Fruit fly (Drosophila melanogaster) whole organism, embryonic: ENCODE results near the gene CG4000.

Experiments used
- Aef1 ChIP-seq: fragments of 200-800 bp; sonication (Bioruptor generic); IDR thresholded peaks from 3 replicates; pipeline ENCODE4 v1.3.6; 2022; ENCODE audit warnings: missing biosample characterization, missing genetic modification characterization
- Awh ChIP-seq: fragments of 200-800 bp; sonication (Bioruptor generic); IDR thresholded peaks from 2 replicates; pipeline ENCODE4, ENCODE4 v1.3.6; 2022; ENCODE audit warnings: missing biosample characterization, missing genetic modification characterization
- CG10274 ChIP-seq: fragments of 200-800 bp; sonication (Bioruptor generic); optimal IDR thresholded peaks from 3 replicates; lab custom pipeline; 2017; ENCODE audit warnings: missing biosample characterization, mild to moderate bottlenecking, missing genetic modification characterization
- CG10565 ChIP-seq: fragments of 200-800 bp; sonication (Bioruptor generic); optimal IDR thresholded peaks from 3 replicates; lab custom pipeline; 2016; ENCODE audit warnings: missing biosample characterization, mild to moderate bottlenecking, missing genetic modification characterization
- CG11247 ChIP-seq: fragments of 200-800 bp; sonication (Bioruptor generic); IDR thresholded peaks from 2 replicates; pipeline ENCODE4 v1.3.6; 2022; ENCODE audit warnings: missing biosample characterization, missing genetic modification characterization
- CG11723 ChIP-seq: fragments of 200-800 bp; sonication (Bioruptor generic); optimal IDR thresholded peaks from 2 replicates; lab custom pipeline; 2017; ENCODE audit warnings: missing biosample characterization, mild to moderate bottlenecking, missing genetic modification characterization
- CG12299 ChIP-seq: fragments of 200-800 bp; sonication (Bioruptor generic); optimal IDR thresholded peaks from 2 replicates; lab custom pipeline; 2018; ENCODE audit warnings: missing biosample characterization, mild to moderate bottlenecking, missing genetic modification characterization
- CG13296 ChIP-seq: fragments of 200-800 bp; sonication (Bioruptor generic); optimal IDR thresholded peaks from 3 replicates; lab custom pipeline; 2018; ENCODE audit warnings: missing biosample characterization, mild to moderate bottlenecking, missing genetic modification characterization
- CG14050 ChIP-seq: fragments of 200-800 bp; sonication (Bioruptor generic); IDR thresholded peaks from 3 replicates; pipeline ENCODE4 v1.3.6; 2022; ENCODE audit warnings: missing biosample characterization, missing genetic modification characterization
- CG15696 ChIP-seq: fragments of 200-800 bp; sonication (Bioruptor generic); optimal IDR thresholded peaks from 2 replicates; lab custom pipeline; 2019; ENCODE audit warnings: missing biosample characterization, mild to moderate bottlenecking, missing genetic modification characterization, moderate library complexity
- CG1603 ChIP-seq: fragments of 200-800 bp; sonication (Bioruptor generic); optimal IDR thresholded peaks from 2 replicates; lab custom pipeline; 2019; ENCODE audit warnings: missing biosample characterization, mild to moderate bottlenecking, missing genetic modification characterization, moderate library complexity
- CG17385 ChIP-seq: fragments of 200-800 bp; sonication (Bioruptor generic); optimal IDR thresholded peaks from 3 replicates; lab custom pipeline; 2018; ENCODE audit warnings: missing biosample characterization, mild to moderate bottlenecking, missing genetic modification characterization
- CG17568 ChIP-seq: fragments of 200-800 bp; sonication (Bioruptor generic); optimal IDR thresholded peaks from 2 replicates; lab custom pipeline; 2018; ENCODE audit warnings: missing biosample characterization, mild to moderate bottlenecking, missing genetic modification characterization, moderate library complexity
- CG2202 ChIP-seq: fragments of 200-800 bp; sonication (Bioruptor generic); optimal IDR thresholded peaks from 2 replicates; lab custom pipeline; 2018; ENCODE audit warnings: missing biosample characterization, mild to moderate bottlenecking, missing genetic modification characterization
- CG2889 ChIP-seq: fragments of 200-800 bp; sonication (Bioruptor generic); IDR thresholded peaks from 3 replicates; pipeline ENCODE4 v1.3.6; 2022; ENCODE audit warnings: missing biosample characterization, missing genetic modification characterization
- CG30403 ChIP-seq: fragments of 200-800 bp; sonication (Bioruptor generic); optimal IDR thresholded peaks from 3 replicates; lab custom pipeline; 2016; ENCODE audit warnings: missing biosample characterization, missing genetic modification characterization
- CG31224 ChIP-seq: fragments of 200-800 bp; sonication (Bioruptor generic); IDR thresholded peaks from 2 replicates; pipeline ENCODE4 v1.3.6; 2022; ENCODE audit warnings: missing biosample characterization, missing genetic modification characterization
- CG3281 ChIP-seq: fragments of 200-800 bp; sonication (Bioruptor generic); optimal IDR thresholded peaks from 3 replicates; lab custom pipeline; 2017; ENCODE audit warnings: missing biosample characterization, mild to moderate bottlenecking, missing genetic modification characterization
- CG33557 ChIP-seq: fragments of 200-800 bp; sonication (Bioruptor generic); optimal IDR thresholded peaks from 2 replicates; lab custom pipeline; 2019; ENCODE audit warnings: missing biosample characterization, mild to moderate bottlenecking, missing genetic modification characterization, moderate library complexity
- CG34376 ChIP-seq: fragments of 200-800 bp; sonication (Bioruptor generic); optimal IDR thresholded peaks from 2 replicates; lab custom pipeline; 2018; ENCODE audit warnings: missing biosample characterization, mild to moderate bottlenecking, missing genetic modification characterization
- CG43689 ChIP-seq: fragments of 200-800 bp; sonication (Bioruptor generic); IDR thresholded peaks from 2 replicates; pipeline ENCODE4 v1.3.6; 2022; ENCODE audit warnings: missing biosample characterization, missing genetic modification characterization
- CG5245 ChIP-seq: fragments of 200-800 bp; sonication (Bioruptor generic); optimal IDR thresholded peaks from 3 replicates; lab custom pipeline; 2016; ENCODE audit warnings: missing biosample characterization, missing genetic modification characterization
- CG6254 ChIP-seq: fragments of 200-800 bp; sonication (Bioruptor generic); optimal IDR thresholded peaks from 3 replicates; lab custom pipeline; 2017; ENCODE audit warnings: mild to moderate bottlenecking, missing biosample characterization, missing genetic modification reagents, missing genetic modification characterization
- CG8281 ChIP-seq: fragments of 200-800 bp; sonication (Bioruptor generic); optimal IDR thresholded peaks from 2 replicates; lab custom pipeline; 2018; ENCODE audit warnings: missing biosample characterization, mild to moderate bottlenecking, missing genetic modification characterization, moderate library complexity
- CHES-1-like ChIP-seq: fragments of 200-800 bp; sonication (Bioruptor generic); optimal IDR thresholded peaks from 2 replicates; lab custom pipeline; 2016; ENCODE audit warnings: missing biosample characterization, missing genetic modification characterization
- Dbx ChIP-seq: fragments of 200-800 bp; sonication (Bioruptor generic); IDR thresholded peaks from 3 replicates; pipeline ENCODE4 v1.3.6; 2022; ENCODE audit warnings: missing biosample characterization, missing genetic modification characterization
- Dfd ChIP-seq, 2 experiments: fragments of >200 bp; optimal IDR thresholded peaks; 2 replicates each; lab custom pipeline; 2017; ENCODE audit warnings: missing biosample characterization in 2 of 2, missing genetic modification characterization in 2 of 2
- ERR ChIP-seq: fragments of 200-800 bp; sonication (Bioruptor generic); optimal IDR thresholded peaks from 2 replicates; lab custom pipeline; 2016; ENCODE audit warnings: missing biosample characterization, missing genetic modification characterization
- GATAe ChIP-seq: fragments of 200-800 bp; sonication (Bioruptor generic); conservative IDR thresholded peaks from 2 replicates; pipeline ENCODE4 v1.3.6; 2022; ENCODE audit warnings: missing biosample characterization, missing genetic modification characterization
- Lim3 ChIP-seq: fragments of 200-800 bp; sonication (Bioruptor generic); IDR thresholded peaks from 2 replicates; pipeline ENCODE4 v1.3.6; 2022; ENCODE audit warnings: missing biosample characterization, missing genetic modification characterization
- Mad ChIP-seq: fragments of 200-800 bp; sonication (Bioruptor generic); optimal IDR thresholded peaks from 2 replicates; lab custom pipeline; 2016; ENCODE audit warnings: missing biosample characterization, missing genetic modification characterization
- Opbp ChIP-seq: fragments of 200-800 bp; sonication (Bioruptor generic); IDR thresholded peaks from 3 replicates; pipeline ENCODE4 v1.3.6; 2022; ENCODE audit warnings: missing biosample characterization, missing genetic modification characterization; ENCODE audit not compliant: partially characterized antibody
- PHDP ChIP-seq: fragments of 200-800 bp; sonication (Bioruptor generic); optimal IDR thresholded peaks from 3 replicates; lab custom pipeline; 2018; ENCODE audit warnings: missing biosample characterization, mild to moderate bottlenecking, missing genetic modification characterization, moderate library complexity
- Sry-β ChIP-seq: fragments of 200-800 bp; sonication (Bioruptor generic); optimal IDR thresholded peaks from 2 replicates; lab custom pipeline; 2018; ENCODE audit warnings: missing biosample characterization, mild to moderate bottlenecking, missing genetic modification characterization, moderate library complexity
- Taf1 ChIP-seq: fragments of 200-800 bp; sonication (Bioruptor generic); IDR thresholded peaks from 2 replicates; pipeline ENCODE4 v1.3.6; 2022; ENCODE audit warnings: missing biosample characterization, missing genetic modification characterization
- ac ChIP-seq: fragments of 200-800 bp; sonication (Bioruptor generic); optimal IDR thresholded peaks from 3 replicates; lab custom pipeline; 2017; ENCODE audit warnings: missing biosample characterization, mild to moderate bottlenecking, missing genetic modification characterization
- bab2 ChIP-seq: fragments of 200-800 bp; sonication (Bioruptor generic); optimal IDR thresholded peaks from 2 replicates; lab custom pipeline; 2016; ENCODE audit warnings: missing biosample characterization, missing genetic modification characterization
- dimm ChIP-seq: fragments of 200-800 bp; sonication (Bioruptor generic); IDR thresholded peaks from 2 replicates; pipeline ENCODE4 v1.3.6; 2022; ENCODE audit warnings: missing biosample characterization, missing genetic modification characterization
- ewg ChIP-seq: fragments of 200-800 bp; sonication (Bioruptor generic); optimal IDR thresholded peaks from 3 replicates; lab custom pipeline; 2017; ENCODE audit warnings: mild to moderate bottlenecking, missing biosample characterization, missing genetic modification reagents, missing genetic modification characterization
- jigr1 ChIP-seq: fragments of 200-800 bp; sonication (Bioruptor generic); IDR thresholded peaks from 3 replicates; pipeline ENCODE4 v1.3.6; 2022; ENCODE audit warnings: missing biosample characterization, missing genetic modification characterization
- lov ChIP-seq, 2 experiments: fragments of 200-800 bp in 1 of 2; fragments of >200 bp in 1 of 2; sonication (Bioruptor generic) in 1 of 2; IDR thresholded peaks in 1 of 2; optimal IDR thresholded peaks in 1 of 2; 2 replicates in 1 of 2; 3 replicates in 1 of 2; pipeline versions ENCODE4 v1.3.6 to Lab custom; 2017 to 2022; ENCODE audit warnings: missing biosample characterization in 1 of 2, missing genetic modification characterization in 1 of 2
- nom ChIP-seq: fragments of 200-800 bp; sonication (Bioruptor generic); optimal IDR thresholded peaks from 2 replicates; lab custom pipeline; 2017; ENCODE audit warnings: missing biosample characterization, missing genetic modification characterization, mild to moderate bottlenecking, moderate library complexity, missing genetic modification reagents
- pita ChIP-seq: fragments of 200-800 bp; sonication (Bioruptor generic); optimal IDR thresholded peaks from 2 replicates; lab custom pipeline; 2017; ENCODE audit warnings: missing biosample characterization, mild to moderate bottlenecking, missing genetic modification characterization
- psq ChIP-seq: fragments of 200-800 bp; sonication (Bioruptor generic); optimal IDR thresholded peaks from 2 replicates; lab custom pipeline; 2017; ENCODE audit warnings: missing biosample characterization, missing genetic modification characterization
- pzg ChIP-seq: fragments of 200-800 bp; sonication (Bioruptor generic); optimal IDR thresholded peaks from 3 replicates; lab custom pipeline; 2018; ENCODE audit warnings: missing biosample characterization, mild to moderate bottlenecking, missing genetic modification characterization, moderate library complexity
- row ChIP-seq: fragments of 200-800 bp; sonication (Bioruptor generic); IDR thresholded peaks from 3 replicates; pipeline ENCODE4 v1.3.6; 2022; ENCODE audit warnings: missing biosample characterization, missing genetic modification characterization
- seq ChIP-seq: fragments of 200-800 bp; sonication (Bioruptor generic); IDR thresholded peaks from 2 replicates; pipeline ENCODE4 v1.3.6; 2022; ENCODE audit warnings: missing biosample characterization, missing genetic modification characterization
- sob ChIP-seq: fragments of 200-800 bp; sonication (Bioruptor generic); IDR thresholded peaks from 2 replicates; pipeline ENCODE4 v1.3.6; 2022; ENCODE audit warnings: missing biosample characterization, missing genetic modification characterization
- stwl ChIP-seq: fragments of 200-800 bp; sonication (Bioruptor generic); optimal IDR thresholded peaks from 3 replicates; lab custom pipeline; 2018; ENCODE audit warnings: missing biosample characterization, mild to moderate bottlenecking, missing genetic modification characterization, moderate library complexity
- trh ChIP-seq: fragments of 200-800 bp; sonication (Bioruptor generic); optimal IDR thresholded peaks from 2 replicates; lab custom pipeline; 2016; ENCODE audit warnings: missing biosample characterization, missing genetic modification characterization

CG4000 gene

DNA sequence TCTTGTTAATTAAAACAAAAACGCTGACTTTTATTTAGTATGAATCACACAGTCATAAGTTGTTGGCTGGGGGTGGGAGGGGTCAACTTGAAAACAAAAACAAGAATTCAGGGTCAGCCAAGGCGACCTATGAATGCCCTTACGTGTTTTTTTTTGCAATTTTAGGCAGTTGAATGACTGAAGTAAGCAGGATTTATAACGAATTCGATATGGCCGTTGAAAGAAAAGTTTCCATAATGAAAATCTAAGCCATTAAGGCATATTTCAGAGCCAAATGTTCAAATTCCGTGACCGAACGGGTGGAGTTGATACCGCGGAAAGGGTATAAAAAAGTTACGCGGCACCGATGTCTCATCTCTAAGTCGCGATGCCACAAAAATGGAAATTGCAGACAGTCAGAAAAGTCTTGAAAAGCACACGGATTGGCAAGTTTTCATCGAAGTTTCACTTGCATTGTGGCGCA lies 43.1 kb downstream of the CG4000 start (continued):
- TF ChIP-seq psq, result peak; percentile 5
- no peak for TF ChIP-seq ac (GFP tag; lab: Kevin White, UChicago)
- TF ChIP-seq CG3281 (GFP tag; lab: Kevin White, UChicago), result no peak
- no peak for TF ChIP-seq Opbp (GFP tag; lab: Robert Waterston, UW)
- peak; percentile 54 for TF ChIP-seq CG12299 (tag; lab: Kevin White, UChicago)
- peak; percentile 73 for TF ChIP-seq sob
- TF ChIP-seq CG17385 (GFP tag; lab: Kevin White, UChicago), result no peak
- no peak for TF ChIP-seq CG1603
- TF ChIP-seq CG10565 (GFP tag; lab: Kevin White, UChicago), result no peak
- no peak for TF ChIP-seq lov (optimal IDR thresholded peaks at IDR 0.05; lab: Kevin White, UChicago)
- 0 out of 3 replicates have a peak, but pooled peaks have one; percentile 65 for TF ChIP-seq lov (GFP tag; IDR thresholded peaks at IDR 0.05; lab: Robert Waterston, UW)
- no peak for TF ChIP-seq ewg (GFP tag; lab: Kevin White, UChicago)
- TF ChIP-seq Dbx (GFP tag; lab: Robert Waterston, UW), result 0 out of 3 replicates have a peak, but pooled peaks have one; percentile 29
- TF ChIP-seq pzg (GFP tag; lab: Kevin White, UChicago), result peak; percentile 11
- no peak for TF ChIP-seq Lim3 (GFP tag; lab: Robert Waterston, UW)
- peak; percentile 47; the same call in 1 of the 2 replicates for TF ChIP-seq CG31224
- TF ChIP-seq CG2202 (tag; lab: Kevin White, UChicago), result peak; percentile 32
- TF ChIP-seq jigr1, result no peak
- TF ChIP-seq CG33557, result peak; percentile 54
- TF ChIP-seq Sry-β, result no peak
- no peak for TF ChIP-seq Dfd (GFP tag; optimal IDR thresholded peaks at IDR 0.05; lab: Kevin White, UChicago)
- peak; percentile 35 for TF ChIP-seq CG15696 (tag; lab: Kevin White, UChicago)
- TF ChIP-seq Aef1 (GFP tag; lab: Robert Waterston, UW), result peak; percentile 84
- no peak for TF ChIP-seq stwl
- no peak for TF ChIP-seq GATAe
- peak; percentile 78 for TF ChIP-seq CHES-1-like
- TF ChIP-seq trh (GFP tag; lab: Kevin White, UChicago), result peak; percentile 33
- TF ChIP-seq CG8281 (tag; lab: Kevin White, UChicago), result no peak
- TF ChIP-seq CG6254, result no peak
- peak; percentile 70 for TF ChIP-seq CG34376 (GFP tag; lab: Kevin White, UChicago)
- no peak for TF ChIP-seq CG43689 (GFP tag; lab: Robert Waterston, UW)
- TF ChIP-seq pita (GFP tag; lab: Kevin White, UChicago), result no peak
- peak; percentile 54 for TF ChIP-seq ERR
- TF ChIP-seq nom (GFP tag; lab: Kevin White, UChicago), result no peak
- 0 out of 2 replicates have a peak, but pooled peaks have one; percentile 39 for TF ChIP-seq Awh
- TF ChIP-seq seq, result peak; percentile 72
- no peak for TF ChIP-seq CG17568
- no peak for TF ChIP-seq CG11723
- peak; percentile 66 for TF ChIP-seq CG5245 (GFP tag; lab: Kevin White, UChicago)
- peak; percentile 95 for TF ChIP-seq CG10274 (GFP tag; lab: Kevin White, UChicago)
- TF ChIP-seq row (GFP tag; lab: Robert Waterston, UW), result peak; percentile 99
- TF ChIP-seq CG14050 (GFP tag; lab: Robert Waterston, UW), result no peak
- TF ChIP-seq CG30403 (GFP tag; lab: Kevin White, UChicago), result peak; percentile 79
- TF ChIP-seq PHDP (tag; lab: Kevin White, UChicago), result no peak
- peak; percentile 64 for TF ChIP-seq bab2 (GFP tag; lab: Kevin White, UChicago)
- TF ChIP-seq Taf1 (GFP tag; lab: Robert Waterston, UW), result 0 out of 2 replicates have a peak, but pooled peaks have one; percentile 47
- TF ChIP-seq Mad (GFP tag; lab: Kevin White, UChicago), result peak; percentile 26
- TF ChIP-seq CG11247, result peak; percentile 59
- 0 out of 2 replicates have a peak, but pooled peaks have one; percentile 13 for TF ChIP-seq dimm
- TF ChIP-seq CG13296, result no peak
- TF ChIP-seq CG2889 (GFP tag; lab: Robert Waterston, UW), result 0 out of 3 replicates have a peak, but pooled peaks have one; percentile 11
